Worm (Caenorhabditis elegans): ENCODE results near the gene math-33.

Gene math-33

DNA sequence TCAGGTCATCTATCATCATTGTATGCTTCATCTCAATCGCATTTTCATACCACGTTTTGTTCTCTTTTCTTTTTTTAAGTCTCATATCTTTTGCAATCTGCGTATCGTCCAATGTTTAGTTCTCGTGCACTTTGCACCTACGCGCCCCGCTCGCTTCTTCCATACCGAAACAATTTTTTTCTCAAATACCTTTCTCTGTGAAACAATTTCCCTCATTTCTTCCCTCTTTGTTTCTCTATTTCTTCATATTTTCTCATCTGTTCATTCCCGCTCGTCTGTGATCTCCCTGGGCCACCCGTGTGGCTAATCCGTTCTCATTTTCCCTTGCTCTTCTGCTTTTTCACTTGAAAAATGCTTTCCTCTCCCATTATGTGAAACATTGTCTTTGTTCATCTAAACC is 26.6 kb downstream of the math-33 start:
- TF ChIP-seq pha-4 (tag; optimal IDR thresholded peaks at IDR 0.05) (peak; percentile 62), elt-2 (tag; optimal IDR thresholded peaks at IDR 0.05) (peak; percentile 40), R02D3.7 (tag; optimal IDR thresholded peaks at IDR 0.05) (no peak), lin-15B (tag; optimal IDR thresholded peaks at IDR 0.05) (peak; percentile 0), pqm-1 (tag; optimal IDR thresholded peaks at IDR 0.05) (no peak), nfya-1 (tag; optimal IDR thresholded peaks at IDR 0.05; ENCODE audit: insufficient read depth) (peak; percentile 26), hmg-11 (tag; optimal IDR thresholded peaks at IDR 0.05) (no peak), snpc-4 (tag; optimal IDR thresholded peaks at IDR 0.05) (peak; percentile 4)

DNA sequence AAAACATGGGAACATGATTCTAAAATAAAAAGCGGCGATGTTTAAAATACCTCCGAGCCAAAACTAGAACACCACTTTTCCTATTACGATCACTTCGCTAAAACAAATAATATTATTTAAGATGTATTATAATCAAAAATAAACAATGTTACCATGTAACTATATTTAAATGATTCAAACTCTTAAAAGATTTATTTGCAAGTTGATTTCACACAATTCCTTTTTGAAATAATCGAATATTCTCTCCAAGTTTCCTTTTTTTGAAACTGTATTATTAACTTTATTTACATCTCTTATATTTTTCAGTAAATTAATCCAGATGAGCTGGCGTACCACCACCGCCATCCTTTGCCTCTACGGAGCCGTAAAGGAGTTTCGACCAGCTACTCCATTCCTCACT is 27.5 kb downstream of the math-33 start, which contains the start of gene folt-1:
folt-1 (plus strand) TSS at position 301 of the 400 bp plus-strand sequence.
- no peak for TF ChIP-seq unc-62 (GFP tag; optimal IDR thresholded peaks at IDR 0.05)
- TF ChIP-seq daf-12 (tag; optimal IDR thresholded peaks at IDR 0.05): no peak
- TF ChIP-seq hmg-11 (tag; optimal IDR thresholded peaks at IDR 0.05): no peak
- TF ChIP-seq fos-1 (tag; optimal IDR thresholded peaks at IDR 0.05): no peak
- TF ChIP-seq lsy-12 (tag; optimal IDR thresholded peaks at IDR 0.05): no peak
- TF ChIP-seq nhr-25 (tag; optimal IDR thresholded peaks at IDR 0.05): no peak
- no peak for TF ChIP-seq ceh-82 (tag; optimal IDR thresholded peaks at IDR 0.05)
- TF ChIP-seq aly-2 (tag; optimal IDR thresholded peaks at IDR 0.05): no peak
- TF ChIP-seq snpc-4 (tag; optimal IDR thresholded peaks at IDR 0.05): no peak
- TF ChIP-seq elt-1 (tag; optimal IDR thresholded peaks at IDR 0.05): no peak

DNA sequence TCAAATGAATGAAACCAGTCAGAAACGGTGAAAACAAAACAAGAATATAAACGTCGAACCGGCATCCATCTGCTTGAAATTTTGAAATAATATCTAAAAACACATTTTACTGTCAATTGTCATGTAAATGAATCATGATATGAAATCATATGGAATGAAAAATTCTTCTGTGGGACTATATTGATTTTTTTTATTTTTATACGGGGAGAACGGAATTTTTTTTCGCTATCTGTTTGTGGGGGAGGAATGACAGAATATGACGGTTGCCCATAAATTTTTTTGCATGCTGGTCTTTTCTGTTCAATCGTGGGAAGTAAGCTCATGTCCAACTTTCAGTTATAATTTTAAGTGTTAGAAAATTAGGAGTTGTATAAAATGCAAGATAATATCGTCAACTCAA is 31.0 kb downstream of the math-33 start, which contains the start of gene C06H2.7:
C06H2.7 (minus strand) TSS at position 101 of the 400 bp plus-strand sequence.
- TF ChIP-seq nhr-67 (tag; optimal IDR thresholded peaks at IDR 0.05) (no peak), elt-2 (tag; optimal IDR thresholded peaks at IDR 0.05) (no peak), egl-5 (tag; optimal IDR thresholded peaks at IDR 0.05) (no peak), daf-12 (tag; optimal IDR thresholded peaks at IDR 0.05) (no peak), skn-1 (tag; optimal IDR thresholded peaks at IDR 0.05) (no peak), elt-1 (tag; optimal IDR thresholded peaks at IDR 0.05) (no peak), aly-2 (tag; optimal IDR thresholded peaks at IDR 0.05) (no peak), ZK546.5 (tag; optimal IDR thresholded peaks at IDR 0.05) (no peak), R02D3.7 (tag; optimal IDR thresholded peaks at IDR 0.05) (no peak), fos-1 (tag; optimal IDR thresholded peaks at IDR 0.05) (no peak), zag-1 (tag; optimal IDR thresholded peaks at IDR 0.05) (no peak), fkh-10 (GFP tag; optimal IDR thresholded peaks at IDR 0.05) (no peak), lin-39 (tag; optimal IDR thresholded peaks at IDR 0.05) (no peak), ceh-28 (tag; optimal IDR thresholded peaks at IDR 0.05) (no peak), fkh-2 (tag; optimal IDR thresholded peaks at IDR 0.05) (no peak)

- TF ChIP-seq nhr-25 (tag; optimal IDR thresholded peaks at IDR 0.05): peak; percentile 66
- TF ChIP-seq fos-1 (tag; optimal IDR thresholded peaks at IDR 0.05): no peak
- TF ChIP-seq nhr-23 (tag; optimal IDR thresholded peaks at IDR 0.05): peak; percentile 37
- TF ChIP-seq elt-1 (tag; optimal IDR thresholded peaks at IDR 0.05): peak; percentile 50
- no peak for TF ChIP-seq egl-27 (tag; optimal IDR thresholded peaks at IDR 0.05)
- no peak for TF ChIP-seq mml-1 (tag; optimal IDR thresholded peaks at IDR 0.05)
- TF ChIP-seq R02D3.7 (tag; optimal IDR thresholded peaks at IDR 0.05): peak; percentile 8
- peak in 1 of 3 experiments; percentile 79 for TF ChIP-seq elt-3 (tag; optimal IDR thresholded peaks at IDR 0.05)
- no peak for TF ChIP-seq nhr-76 (tag; optimal IDR thresholded peaks at IDR 0.05)
- no peak for TF ChIP-seq hmg-11 (tag; optimal IDR thresholded peaks at IDR 0.05)
- TF ChIP-seq nfya-1 (tag; optimal IDR thresholded peaks at IDR 0.05; ENCODE audit: insufficient read depth): peak; percentile 34
- TF ChIP-seq ama-1 (optimal IDR thresholded peaks at IDR 0.05): peak; percentile 91
- peak; percentile 61 for TF ChIP-seq nhr-43 (tag; optimal IDR thresholded peaks at IDR 0.05; ENCODE audit: poor library complexity, severe bottlenecking)
These were observed 33.5 kb downstream of the math-33 start, which contains the start of the genes T19C4.24 and nlp-33 for ce11 chrV:11146958-11147779. T19C4.24 (minus strand) TSS chrV:11147008. nlp-33 (plus strand) TSS chrV:11147346.

- TF ChIP-seq ztf-4 (tag; optimal IDR thresholded peaks at IDR 0.05) (peak; percentile 55), nhr-237 (tag; optimal IDR thresholded peaks at IDR 0.05) (no peak), nhr-12 (tag; optimal IDR thresholded peaks at IDR 0.05) (no peak), mdl-1 (tag; optimal IDR thresholded peaks at IDR 0.05) (no peak), lin-15B (tag; optimal IDR thresholded peaks at IDR 0.05) (no peak), nhr-43 (tag; optimal IDR thresholded peaks at IDR 0.05; ENCODE audit: poor library complexity, severe bottlenecking) (peak; percentile 76), elt-3 (tag; optimal IDR thresholded peaks at IDR 0.05) (peak in 1 of 3 experiments; percentile 6), ztf-11 (tag; optimal IDR thresholded peaks at IDR 0.05) (no peak), tbx-2 (tag; optimal IDR thresholded peaks at IDR 0.05) (peak; percentile 41), nhr-25 (tag; optimal IDR thresholded peaks at IDR 0.05) (peak; percentile 57), sea-2 (GFP tag; optimal IDR thresholded peaks at IDR 0.05) (no peak), pha-4 (tag; optimal IDR thresholded peaks at IDR 0.05) (no peak), aly-2 (tag; optimal IDR thresholded peaks at IDR 0.05) (no peak), hmg-11 (tag; optimal IDR thresholded peaks at IDR 0.05) (no peak), ceh-9 (tag; optimal IDR thresholded peaks at IDR 0.05) (no peak), mml-1 (tag; optimal IDR thresholded peaks at IDR 0.05) (no peak), nhr-23 (tag; optimal IDR thresholded peaks at IDR 0.05) (peak; percentile 35), daf-12 (tag; optimal IDR thresholded peaks at IDR 0.05) (peak; percentile 1), ama-1 (optimal IDR thresholded peaks at IDR 0.05) (peak; percentile 84), lin-39 (tag; optimal IDR thresholded peaks at IDR 0.05) (no peak), ceh-16 (tag; optimal IDR thresholded peaks at IDR 0.05) (no peak)
These were observed 34.1 kb downstream of the math-33 start for ce11 chrV:11147780-11148144.

Measured in whole organism, L3 larva.